Fruit fly (Drosophila melanogaster) whole organism, prepupa: Measurements from ENCODE around the gene Rrp45.
A peak's percentile ranks its signal among the peaks of the same experiment; 100 is the strongest.

Source experiments
- CG10631 ChIP-seq: fragments of 200-800 bp; sonication (Bioruptor generic); optimal IDR thresholded peaks from 2 replicates; lab custom pipeline; 2016; ENCODE audit warnings: missing biosample characterization, missing genetic modification characterization
- CG10669 ChIP-seq: fragments of 200-800 bp; sonication (Bioruptor generic); optimal IDR thresholded peaks from 3 replicates; lab custom pipeline; 2018; ENCODE audit warnings: missing biosample characterization, mild to moderate bottlenecking, missing genetic modification characterization, moderate library complexity
- CG11294 ChIP-seq: fragments of 200-800 bp; sonication (Bioruptor generic); IDR thresholded peaks from 2 replicates; pipeline ENCODE4 v1.3.6; 2022; ENCODE audit warnings: missing biosample characterization, missing genetic modification characterization
- CG11762 ChIP-seq: fragments of 200-800 bp; sonication (Bioruptor generic); optimal IDR thresholded peaks from 3 replicates; lab custom pipeline; 2016; ENCODE audit warnings: missing biosample characterization, missing genetic modification characterization; ENCODE audit not compliant: insufficient read depth
- CG11902 ChIP-seq: fragments of 200-800 bp; sonication (Bioruptor generic); optimal IDR thresholded peaks from 3 replicates; lab custom pipeline; 2016; ENCODE audit warnings: missing biosample characterization, missing genetic modification characterization
- CG15336 ChIP-seq: fragments of 200-800 bp; sonication (Bioruptor generic); IDR thresholded peaks from 2 replicates; pipeline ENCODE4 v1.3.6; 2022; ENCODE audit warnings: missing biosample characterization, missing genetic modification characterization
- CG1621 ChIP-seq: fragments of 200-800 bp; sonication (Bioruptor generic); optimal IDR thresholded peaks from 3 replicates; lab custom pipeline; 2018; ENCODE audit warnings: missing biosample characterization, mild to moderate bottlenecking, missing genetic modification characterization
- CG16779 ChIP-seq: fragments of 200-800 bp; sonication (Bioruptor generic); optimal IDR thresholded peaks from 3 replicates; lab custom pipeline; 2017; ENCODE audit warnings: missing biosample characterization, mild to moderate bottlenecking, missing genetic modification characterization
- CG3032 ChIP-seq: fragments of 200-800 bp; optimal IDR thresholded peaks from 2 replicates; lab custom pipeline; 2019; ENCODE audit warnings: missing biosample characterization, mild to moderate bottlenecking, missing genetic modification characterization, moderate library complexity
- CG31627 ChIP-seq: fragments of 200-800 bp; sonication (Bioruptor generic); optimal IDR thresholded peaks from 3 replicates; lab custom pipeline; 2016; ENCODE audit warnings: missing biosample characterization, missing genetic modification characterization
- CG32006 ChIP-seq: fragments of 200-800 bp; sonication (Bioruptor generic); optimal IDR thresholded peaks from 3 replicates; lab custom pipeline; 2017; ENCODE audit warnings: missing biosample characterization, mild to moderate bottlenecking, missing genetic modification characterization
- CG34406 ChIP-seq: fragments of 200-800 bp; sonication (Bioruptor generic); optimal IDR thresholded peaks from 3 replicates; lab custom pipeline; 2016; ENCODE audit warnings: missing biosample characterization, missing genetic modification characterization
- CG3919 ChIP-seq: fragments of 200-800 bp; sonication (Bioruptor generic); optimal IDR thresholded peaks from 3 replicates; lab custom pipeline; 2016; ENCODE audit warnings: missing biosample characterization, missing genetic modification characterization
- CG4318 ChIP-seq: fragments of 200-800 bp; sonication (Bioruptor generic); optimal IDR thresholded peaks from 3 replicates; lab custom pipeline; 2017; ENCODE audit warnings: missing biosample characterization, mild to moderate bottlenecking, missing genetic modification characterization
- CG6163 ChIP-seq: fragments of 200-800 bp; sonication (Bioruptor generic); IDR thresholded peaks from 3 replicates; pipeline ENCODE4 v1.3.6; 2022; ENCODE audit warnings: missing biosample characterization, missing genetic modification characterization
- CG6276 ChIP-seq: fragments of 200-800 bp; sonication (Bioruptor generic); optimal IDR thresholded peaks from 2 replicates; lab custom pipeline; 2017; ENCODE audit warnings: missing biosample characterization, mild to moderate bottlenecking, missing genetic modification characterization
- CG6792 ChIP-seq: fragments of 200-800 bp; sonication (Bioruptor generic); optimal IDR thresholded peaks from 3 replicates; lab custom pipeline; 2016; ENCODE audit warnings: missing biosample characterization, missing genetic modification characterization
- CG6808 ChIP-seq: fragments of 200-800 bp; sonication (Bioruptor generic); optimal IDR thresholded peaks from 3 replicates; lab custom pipeline; 2017; ENCODE audit warnings: missing biosample characterization, missing genetic modification characterization, mild to moderate bottlenecking, moderate library complexity, missing genetic modification reagents
- CG6854 ChIP-seq: fragments of 200-800 bp; sonication (Bioruptor generic); optimal IDR thresholded peaks from 2 replicates; lab custom pipeline; 2017; ENCODE audit warnings: missing biosample characterization, mild to moderate bottlenecking, missing genetic modification characterization
- CG7368 ChIP-seq: fragments of 200-800 bp; sonication (Bioruptor generic); optimal IDR thresholded peaks from 3 replicates; lab custom pipeline; 2016; ENCODE audit warnings: missing biosample characterization, missing genetic modification characterization
- CG8119 ChIP-seq: fragments of 200-800 bp; sonication (Bioruptor generic); IDR thresholded peaks from 3 replicates; pipeline ENCODE4 v1.3.6; 2022; ENCODE audit warnings: missing biosample characterization, missing genetic modification characterization
- CG8319 ChIP-seq: fragments of 200-800 bp; sonication (Bioruptor generic); optimal IDR thresholded peaks from 3 replicates; lab custom pipeline; 2016; ENCODE audit warnings: missing biosample characterization, missing genetic modification characterization
- CG8632 ChIP-seq: fragments of 200-800 bp; sonication (Bioruptor generic); optimal IDR thresholded peaks from 3 replicates; lab custom pipeline; 2016; ENCODE audit warnings: missing biosample characterization, missing genetic modification characterization
- Eip75B ChIP-seq: fragments of 200-800 bp; sonication (Bioruptor generic); optimal IDR thresholded peaks from 3 replicates; lab custom pipeline; 2016; ENCODE audit warnings: missing biosample characterization, missing genetic modification characterization
- Eip78C ChIP-seq: fragments of 200-800 bp; sonication (Bioruptor generic); peaks from one replicate; lab custom pipeline; 2016; ENCODE audit warnings: missing biosample characterization, missing genetic modification characterization
- Ets21C ChIP-seq: fragments of 200-800 bp; sonication (Bioruptor generic); optimal IDR thresholded peaks from 3 replicates; lab custom pipeline; 2016; ENCODE audit warnings: missing biosample characterization, missing genetic modification characterization
- Ets96B ChIP-seq: fragments of 200-800 bp; optimal IDR thresholded peaks from 2 replicates; lab custom pipeline; 2019; ENCODE audit warnings: missing biosample characterization, mild to moderate bottlenecking, missing genetic modification characterization, moderate library complexity
- Gug ChIP-seq: fragments of 200-800 bp; sonication (Bioruptor generic); IDR thresholded peaks from 2 replicates; pipeline ENCODE4 v1.3.6; 2022; ENCODE audit warnings: missing biosample characterization, missing genetic modification characterization
- Hr39 ChIP-seq: fragments of 200-800 bp; sonication (Bioruptor generic); optimal IDR thresholded peaks from 2 replicates; lab custom pipeline; 2016; ENCODE audit warnings: missing biosample characterization, missing genetic modification characterization
- Hr4 ChIP-seq: fragments of 200-800 bp; sonication (Bioruptor generic); optimal IDR thresholded peaks from 3 replicates; lab custom pipeline; 2016; ENCODE audit warnings: missing biosample characterization, missing genetic modification characterization
- Met ChIP-seq: fragments of 200-800 bp; sonication (Bioruptor generic); optimal IDR thresholded peaks from 3 replicates; lab custom pipeline; 2016; ENCODE audit warnings: missing biosample characterization, missing genetic modification characterization
- OdsH ChIP-seq: fragments of 200-800 bp; sonication (Bioruptor generic); optimal IDR thresholded peaks from 3 replicates; lab custom pipeline; 2016; ENCODE audit warnings: missing biosample characterization, missing genetic modification characterization
- Smox ChIP-seq: fragments of 200-800 bp; sonication (Bioruptor generic); optimal IDR thresholded peaks from 3 replicates; lab custom pipeline; 2016; ENCODE audit warnings: missing biosample characterization, missing genetic modification characterization
- achi ChIP-seq: fragments of 200-800 bp; sonication (Bioruptor generic); optimal IDR thresholded peaks from 3 replicates; lab custom pipeline; 2016; ENCODE audit warnings: missing biosample characterization, missing genetic modification characterization
- acj6 ChIP-seq: fragments of 200-800 bp; sonication (Bioruptor generic); optimal IDR thresholded peaks from 3 replicates; lab custom pipeline; 2016; ENCODE audit warnings: missing biosample characterization, missing genetic modification characterization
- cyc ChIP-seq: fragments of 200-800 bp; sonication (Bioruptor generic); optimal IDR thresholded peaks from 3 replicates; lab custom pipeline; 2016; ENCODE audit warnings: missing biosample characterization, missing genetic modification characterization
- dsx ChIP-seq: fragments of 200-800 bp; optimal IDR thresholded peaks from 3 replicates; lab custom pipeline; 2019; ENCODE audit warnings: missing biosample characterization, mild to moderate bottlenecking, missing genetic modification characterization, moderate library complexity; ENCODE audit not compliant: poor library complexity, severe bottlenecking
- eg ChIP-seq: fragments of 200-800 bp; sonication (Bioruptor generic); IDR thresholded peaks from 3 replicates; pipeline ENCODE4 v1.3.6; 2022; ENCODE audit warnings: missing biosample characterization, missing genetic modification characterization
- esn ChIP-seq: fragments of 200-800 bp; sonication (Bioruptor generic); optimal IDR thresholded peaks from 2 replicates; lab custom pipeline; 2016; ENCODE audit warnings: missing biosample characterization, mild to moderate bottlenecking, missing genetic modification characterization, moderate library complexity
- fd59A ChIP-seq: fragments of 200-800 bp; sonication (Bioruptor generic); optimal IDR thresholded peaks from 2 replicates; lab custom pipeline; 2017; ENCODE audit warnings: missing biosample characterization, mild to moderate bottlenecking, missing genetic modification characterization, missing genetic modification reagents
- fd85E ChIP-seq: fragments of 200-800 bp; sonication (Bioruptor generic); optimal IDR thresholded peaks from 3 replicates; lab custom pipeline; 2016; ENCODE audit warnings: missing biosample characterization, missing genetic modification characterization
- lz ChIP-seq: fragments of 200-800 bp; sonication (Bioruptor generic); optimal IDR thresholded peaks from 3 replicates; lab custom pipeline; 2016; ENCODE audit warnings: missing biosample characterization, missing genetic modification characterization
- pdm3 ChIP-seq: fragments of 200-800 bp; sonication (Bioruptor generic); optimal IDR thresholded peaks from 3 replicates; lab custom pipeline; 2016; ENCODE audit warnings: missing biosample characterization, missing genetic modification characterization
- salr ChIP-seq, 2 experiments: fragments of 200-800 bp; sonication (Bioruptor generic); optimal IDR thresholded peaks; 3 replicates each; lab custom pipeline; 2016 to 2018; ENCODE audit warnings: missing biosample characterization in 2 of 2, missing genetic modification characterization in 2 of 2, mild to moderate bottlenecking in 1 of 2
- spab ChIP-seq: fragments of 200-800 bp; sonication (Bioruptor generic); optimal IDR thresholded peaks from 2 replicates; lab custom pipeline; 2017; ENCODE audit warnings: missing biosample characterization, mild to moderate bottlenecking, missing genetic modification characterization, missing genetic modification reagents
- ss ChIP-seq, 2 experiments: fragments of 200-800 bp; sonication (Bioruptor generic); optimal IDR thresholded peaks; 2 replicates in 1 of 2; 3 replicates in 1 of 2; lab custom pipeline; 2017 to 2018; ENCODE audit warnings: mild to moderate bottlenecking in 2 of 2, missing biosample characterization in 2 of 2, missing genetic modification characterization in 2 of 2, moderate library complexity in 1 of 2
- svp ChIP-seq: fragments of 200-800 bp; sonication (Bioruptor generic); peaks from one replicate; lab custom pipeline; 2016; ENCODE audit warnings: missing biosample characterization, missing genetic modification characterization
- vri ChIP-seq: fragments of 200-800 bp; sonication (Bioruptor generic); optimal IDR thresholded peaks from 3 replicates; lab custom pipeline; 2016; ENCODE audit warnings: missing biosample characterization, mild to moderate bottlenecking, missing genetic modification characterization

Gene Rrp45

dm6 chrX:16764955-16765354 lies 26.1 kb downstream of the Rrp45 start (continued):
- no peak for TF ChIP-seq CG8319 (GFP tag; lab: Kevin White, UChicago)
- peak; percentile 3 for TF ChIP-seq vri
- TF ChIP-seq CG10669 (GFP tag; lab: Kevin White, UChicago): peak; percentile 3
- peak; percentile 37 for TF ChIP-seq Smox (GFP tag; lab: Kevin White, UChicago)
- peak; percentile 28 for TF ChIP-seq CG3919 (GFP tag; lab: Kevin White, UChicago)
- TF ChIP-seq Hr39 (GFP tag; lab: Kevin White, UChicago): no peak
- TF ChIP-seq spab (GFP tag; lab: Kevin White, UChicago): peak; percentile 16
- TF ChIP-seq svp: peak; percentile 86
- peak; percentile 24 for TF ChIP-seq CG6276 (GFP tag; lab: Kevin White, UChicago)
- TF ChIP-seq Ets96B (tag; lab: Kevin White, UChicago): peak; percentile 28
- peak; percentile 53 for TF ChIP-seq esn (GFP tag; lab: Kevin White, UChicago)
- TF ChIP-seq Hr4 (GFP tag; lab: Kevin White, UChicago): peak; percentile 11
- peak; percentile 14 for TF ChIP-seq fd59A (GFP tag; lab: Kevin White, UChicago)
- TF ChIP-seq salr (GFP tag; optimal IDR thresholded peaks at IDR 0.05; lab: Kevin White, UChicago): peak in 1 of 2 experiments; percentile 34
- TF ChIP-seq CG31627 (GFP tag; lab: Kevin White, UChicago): no peak

dm6 chrX:16761531-16761930 lies 29.5 kb downstream of the Rrp45 start:
- TF ChIP-seq vri (peak; percentile 84), CG3032 (tag; lab: Kevin White, UChicago) (peak; percentile 52), pdm3 (peak; percentile 59), Gug (peak; percentile 41; the same call in 1 of the 2 replicates), CG11902 (GFP tag; lab: Kevin White, UChicago) (peak; percentile 62), Eip78C (GFP tag; lab: Kevin White, UChicago) (peak; percentile 74), ss (GFP tag; optimal IDR thresholded peaks at IDR 0.05; lab: Kevin White, UChicago) (no peak), CG6808 (GFP tag; lab: Kevin White, UChicago) (no peak), eg (GFP tag; lab: Robert Waterston, UW) (peak; percentile 63; the same call in 2 of the 3 replicates), CG8632 (GFP tag; lab: Kevin White, UChicago) (peak; percentile 67), Ets21C (GFP tag; lab: Kevin White, UChicago) (peak; percentile 65), CG1621 (peak; percentile 61), CG16779 (tag; lab: Kevin White, UChicago) (peak; percentile 5), CG34406 (GFP tag; lab: Kevin White, UChicago) (peak; percentile 66), esn (GFP tag; lab: Kevin White, UChicago) (peak; percentile 81), acj6 (peak; percentile 68), svp (peak; percentile 89), dsx (GFP tag; lab: Kevin White, UChicago) (peak; percentile 23), CG15336 (GFP tag; lab: Robert Waterston, UW) (peak; percentile 79), CG11762 (GFP tag; lab: Kevin White, UChicago) (peak; percentile 22), CG31627 (GFP tag; lab: Kevin White, UChicago) (peak; percentile 77), OdsH (GFP tag; lab: Kevin White, UChicago) (peak; percentile 62), CG6854 (GFP tag; lab: Kevin White, UChicago) (no peak), Hr4 (GFP tag; lab: Kevin White, UChicago) (peak; percentile 68), CG7368 (GFP tag; lab: Kevin White, UChicago) (peak; percentile 52), Met (GFP tag; lab: Kevin White, UChicago) (peak; percentile 80), CG3919 (GFP tag; lab: Kevin White, UChicago) (peak; percentile 62), CG8119 (GFP tag; lab: Robert Waterston, UW) (peak; percentile 66), achi (GFP tag; lab: Kevin White, UChicago) (peak; percentile 54), fd59A (GFP tag; lab: Kevin White, UChicago) (peak; percentile 56), lz (peak; percentile 82), CG32006 (GFP tag; lab: Kevin White, UChicago) (peak; percentile 63), CG6792 (GFP tag; lab: Kevin White, UChicago) (peak; percentile 72), CG4318 (GFP tag; lab: Kevin White, UChicago) (peak; percentile 19), CG11294 (0 out of 2 replicates have a peak, but pooled peaks have one; percentile 37), CG6163 (GFP tag; lab: Robert Waterston, UW) (peak; percentile 79), cyc (GFP tag; lab: Kevin White, UChicago) (peak; percentile 78), fd85E (GFP tag; lab: Kevin White, UChicago) (peak; percentile 12), Eip75B (peak; percentile 67), Smox (GFP tag; lab: Kevin White, UChicago) (peak; percentile 66), CG10631 (GFP tag; lab: Kevin White, UChicago) (peak; percentile 66)
